Fruit fly (Drosophila melanogaster): Measurements from ENCODE around the gene Vml.

Vml gene

dm6 chrX:2306307-2306706, 30.7 kb downstream of the Vml start (continued):
- TF ChIP-seq CG17359 (tag; optimal IDR thresholded peaks at IDR 0.05) (peak; percentile 70), en (GFP tag; optimal IDR thresholded peaks at IDR 0.05) (no peak), CkIIα-i1 (GFP tag; IDR thresholded peaks at IDR 0.05) (no peak), mam (GFP tag; optimal IDR thresholded peaks at IDR 0.05) (peak; percentile 58), Dek (tag; optimal IDR thresholded peaks at IDR 0.05) (peak; percentile 61), Lim3 (GFP tag; IDR thresholded peaks at IDR 0.05) (peak; percentile 44; the same call in 1 of the 2 replicates), CG11456 (GFP tag; IDR thresholded peaks at IDR 0.05) (peak; percentile 43; the same call in 1 of the 3 replicates), sisA (GFP tag; IDR thresholded peaks at IDR 0.05) (peak; percentile 62), CG17829 (tag; optimal IDR thresholded peaks at IDR 0.05) (peak; percentile 16), nau (GFP tag; optimal IDR thresholded peaks at IDR 0.05) (peak; percentile 73), CG33557 (GFP tag; optimal IDR thresholded peaks at IDR 0.05) (no peak), Camta (GFP tag; optimal IDR thresholded peaks at IDR 0.05) (peak; percentile 38), ase (GFP tag; IDR thresholded peaks at IDR 0.05) (peak; percentile 53; the same call in 2 of the 3 replicates), cad (GFP tag; optimal IDR thresholded peaks at IDR 0.05) (no peak), Poxn (GFP tag; IDR thresholded peaks at IDR 0.05) (no peak), CG5245 (GFP tag; optimal IDR thresholded peaks at IDR 0.05) (no peak), otp (GFP tag; IDR thresholded peaks at IDR 0.05) (peak; percentile 28; the same call in 1 of the 3 replicates), CG14860 (GFP tag; IDR thresholded peaks at IDR 0.05; ENCODE audit: partially characterized antibody) (no peak), org-1 (GFP tag; optimal IDR thresholded peaks at IDR 0.05) (peak; percentile 72), CG6175 (GFP tag; IDR thresholded peaks at IDR 0.05) (no peak; the same call in 2 of the 3 replicates), zf30C (GFP tag; optimal IDR thresholded peaks at IDR 0.05) (no peak), dati (GFP tag; IDR thresholded peaks at IDR 0.05) (0 out of 2 replicates have a peak, but pooled peaks have one; percentile 51), HLH3B (GFP tag; IDR thresholded peaks at IDR 0.05) (peak; percentile 59), so (GFP tag; IDR thresholded peaks at IDR 0.05) (peak; percentile 64; the same call in 1 of the 3 replicates), Bgb (GFP tag; IDR thresholded peaks at IDR 0.05; ENCODE audit: partially characterized antibody) (no peak), CG8089 (GFP tag; optimal IDR thresholded peaks at IDR 0.05) (peak; percentile 14), CG10431 (GFP tag; optimal IDR thresholded peaks at IDR 0.05) (no peak), CG1647 (GFP tag; optimal IDR thresholded peaks at IDR 0.05) (peak; percentile 15), GATAe (GFP tag; conservative IDR thresholded peaks at IDR 0.05) (no peak), sqz (GFP tag; optimal IDR thresholded peaks at IDR 0.05) (no peak), Fer3 (tag; optimal IDR thresholded peaks at IDR 0.05) (peak; percentile 24), Sox100B (GFP tag; optimal IDR thresholded peaks at IDR 0.05) (peak; percentile 78), slou (GFP tag; optimal IDR thresholded peaks at IDR 0.05) (no peak), nerfin-2 (GFP tag; IDR thresholded peaks at IDR 0.05; ENCODE audit: partially characterized antibody) (no peak), gt (GFP tag; IDR thresholded peaks at IDR 0.05) (no peak), Deaf1 (tag; optimal IDR thresholded peaks at IDR 0.05) (no peak), Xrp1 (GFP tag; IDR thresholded peaks at IDR 0.05) (peak; percentile 61), CG6689 (GFP tag; IDR thresholded peaks at IDR 0.05) (peak; percentile 73), jing (GFP tag; optimal IDR thresholded peaks at IDR 0.05) (peak; percentile 39), pan (optimal IDR thresholded peaks at IDR 0.05) (no peak), pan (GFP tag; optimal IDR thresholded peaks at IDR 0.05 in 1 of 2, IDR thresholded peaks at IDR 0.05 in 1 of 2) (peak in 1 of 2 experiments; percentile 76), CG3726 (GFP tag; IDR thresholded peaks at IDR 0.05) (0 out of 3 replicates have a peak, but pooled peaks have one; percentile 47), D (optimal IDR thresholded peaks at IDR 0.05) (no peak), D (GFP tag; optimal IDR thresholded peaks at IDR 0.05) (peak; percentile 37), Stat92E (GFP tag; optimal IDR thresholded peaks at IDR 0.05) (no peak), stwl (tag; optimal IDR thresholded peaks at IDR 0.05) (no peak), zen (tag; optimal IDR thresholded peaks at IDR 0.05) (peak; percentile 33), tgo (GFP tag; IDR thresholded peaks at IDR 0.05) (peak; percentile 73), CG15011 (GFP tag; optimal IDR thresholded peaks at IDR 0.05) (no peak), Kr (GFP tag; optimal IDR thresholded peaks at IDR 0.05) (no peak), zen2 (GFP tag; IDR thresholded peaks at IDR 0.05; ENCODE audit: partially characterized antibody) (no peak)

Measured in whole organism, embryonic.